Worm (Caenorhabditis elegans): ENCODE measurements around the gene nfki-1.

DNA sequence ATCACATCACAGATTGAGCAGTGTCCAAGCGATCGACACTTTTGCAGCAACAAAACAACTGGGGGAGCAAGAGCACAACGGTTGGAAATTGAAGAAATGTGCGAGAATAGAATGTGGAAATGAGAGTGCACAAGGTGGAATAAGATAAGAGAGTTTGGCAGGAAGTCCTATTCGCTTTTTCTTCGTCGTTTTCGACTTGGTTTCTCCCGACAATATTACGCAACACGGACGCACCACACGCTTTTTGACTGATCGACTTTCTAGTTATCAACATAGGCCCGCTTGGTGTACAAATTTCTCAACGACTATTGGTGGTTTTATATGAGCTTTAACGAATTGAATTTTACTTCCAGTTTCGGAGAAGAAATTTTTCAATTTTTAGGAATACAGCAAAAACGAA lies 27.9 kb downstream of the nfki-1 start:
- TF ChIP-seq flt-1 (GFP tag; IDR thresholded peaks at IDR 0.05) (no peak), med-1 (GFP tag; optimal IDR thresholded peaks at IDR 0.05; ENCODE audit: insufficient read depth) (no peak)

Data from whole organism, midembryonic.